Fruit fly (Drosophila melanogaster) whole organism, wandering third instar larva: Measurements from ENCODE around the gene CG44838.

Experiments used
- Abd-B ChIP-seq: fragments of >200 bp; optimal IDR thresholded peaks from 2 replicates; lab custom pipeline; 2017; ENCODE audit warnings: missing biosample characterization, missing genetic modification characterization
- CG32264 ChIP-seq: fragments of 200-800 bp; sonication (Bioruptor generic); optimal IDR thresholded peaks from 2 replicates; lab custom pipeline; 2016; ENCODE audit warnings: missing biosample characterization, missing genetic modification characterization
- CG9705 ChIP-seq: fragments of 200-800 bp; sonication (Bioruptor generic); optimal IDR thresholded peaks from 2 replicates; lab custom pipeline; 2018; ENCODE audit warnings: missing biosample characterization, mild to moderate bottlenecking, missing genetic modification characterization
- CrebA ChIP-seq: fragments of 200-800 bp; sonication (Bioruptor generic); optimal IDR thresholded peaks from 2 replicates; lab custom pipeline; 2016; ENCODE audit warnings: missing biosample characterization, mild to moderate bottlenecking, missing genetic modification characterization, borderline replicate concordance
- Dfd ChIP-seq: fragments of >200 bp; optimal IDR thresholded peaks from 2 replicates; lab custom pipeline; 2017; ENCODE audit warnings: missing biosample characterization, missing genetic modification characterization
- Dif ChIP-seq: fragments of 200-275, 200-300 bp; sonication (Bioruptor generic); optimal IDR thresholded peaks from 2 replicates; lab custom pipeline; 2018; ENCODE audit warnings: missing biosample characterization, missing genetic modification characterization; ENCODE audit not compliant: partially characterized antibody
- GATAd ChIP-seq: sonication (Bioruptor generic); optimal IDR thresholded peaks from 2 replicates; lab custom pipeline; 2016; ENCODE audit warnings: missing biosample characterization, missing genetic modification characterization
- HLH106 ChIP-seq: fragments of 200-800 bp; optimal IDR thresholded peaks from 3 replicates; lab custom pipeline; 2019; ENCODE audit warnings: missing biosample characterization, mild to moderate bottlenecking, missing genetic modification characterization, moderate library complexity
- Hnf4 ChIP-seq: fragments of 200-800 bp; sonication (Bioruptor generic); optimal IDR thresholded peaks from 2 replicates; lab custom pipeline; 2016; ENCODE audit warnings: missing biosample characterization, mild to moderate bottlenecking, missing genetic modification characterization
- Hr78 ChIP-seq: fragments of >200 bp; optimal IDR thresholded peaks from 2 replicates; lab custom pipeline; 2017; ENCODE audit warnings: missing biosample characterization, missing genetic modification characterization
- Hr83 ChIP-seq: fragments of 200-300 bp; sonication (Bioruptor generic); optimal IDR thresholded peaks from 2 replicates; lab custom pipeline; 2016; ENCODE audit warnings: missing biosample characterization, mild to moderate bottlenecking, missing genetic modification characterization, moderate library complexity; ENCODE audit not compliant: poor library complexity, severe bottlenecking
- Jra ChIP-seq: sonication (Bioruptor generic); optimal IDR thresholded peaks from 2 replicates; lab custom pipeline; 2016; ENCODE audit warnings: missing biosample characterization, missing genetic modification characterization
- Mio ChIP-seq: sonication (Bioruptor generic); optimal IDR thresholded peaks from 2 replicates; lab custom pipeline; 2016; ENCODE audit warnings: missing biosample characterization, missing genetic modification characterization
- Myc ChIP-seq: fragments of >200 bp; optimal IDR thresholded peaks from 2 replicates; lab custom pipeline; 2017
- N ChIP-seq: fragments of >200 bp; optimal IDR thresholded peaks from 2 replicates; lab custom pipeline; 2018; ENCODE audit warnings: missing biosample characterization, missing external identifiers, missing genetic modification characterization
- OdsH ChIP-seq: fragments of 200-800 bp; sonication (Bioruptor generic); optimal IDR thresholded peaks from 2 replicates; lab custom pipeline; 2016; ENCODE audit warnings: missing biosample characterization, mild to moderate bottlenecking, missing genetic modification characterization
- Rel ChIP-seq, 2 experiments: fragments of 200-800 bp; sonication (Bioruptor generic) in 1 of 2; optimal IDR thresholded peaks; 2 replicates in 1 of 2; 3 replicates in 1 of 2; lab custom pipeline; 2016 to 2019; ENCODE audit warnings: mild to moderate bottlenecking in 2 of 2, missing biosample characterization in 2 of 2, missing genetic modification characterization in 2 of 2, moderate library complexity in 1 of 2
- Sp1 ChIP-seq: fragments of 200-800 bp; sonication (Bioruptor generic); optimal IDR thresholded peaks from 3 replicates; lab custom pipeline; 2019; ENCODE audit warnings: missing biosample characterization, mild to moderate bottlenecking, missing genetic modification characterization, moderate library complexity
- Vsx2 ChIP-seq: fragments of 200-300, 225-300 bp; sonication (Bioruptor generic); optimal IDR thresholded peaks from 2 replicates; lab custom pipeline; 2018; ENCODE audit warnings: missing biosample characterization, missing genetic modification characterization; ENCODE audit not compliant: partially characterized antibody
- br ChIP-seq: fragments of 200-800 bp; sonication (Bioruptor generic); optimal IDR thresholded peaks from 2 replicates; lab custom pipeline; 2016; ENCODE audit warnings: missing biosample characterization, missing genetic modification characterization
- brk ChIP-seq: fragments of 200-800 bp; sonication (Bioruptor generic); optimal IDR thresholded peaks from 2 replicates; lab custom pipeline; 2016; ENCODE audit warnings: missing biosample characterization, mild to moderate bottlenecking, missing genetic modification characterization
- dl ChIP-seq, 2 experiments: fragments of 175-275, 200-275 bp in 1 of 2; fragments of 200-275 bp in 1 of 2; sonication (Bioruptor generic); optimal IDR thresholded peaks; lab custom pipeline; 2018; ENCODE audit warnings: mild to moderate bottlenecking in 2 of 2, missing biosample characterization in 2 of 2, missing genetic modification characterization in 2 of 2, moderate library complexity in 2 of 2; ENCODE audit not compliant: partially characterized antibody in 2 of 2, insufficient read depth in 1 of 2
- dmrt93B ChIP-seq: fragments of 200-800 bp; sonication (Bioruptor generic); optimal IDR thresholded peaks from 2 replicates; lab custom pipeline; 2018; ENCODE audit warnings: missing biosample characterization, mild to moderate bottlenecking, missing genetic modification characterization
- dsf ChIP-seq: sonication (Bioruptor generic); optimal IDR thresholded peaks from 2 replicates; lab custom pipeline; 2016; ENCODE audit warnings: missing biosample characterization, missing genetic modification characterization, borderline replicate concordance
- ey ChIP-seq: fragments of 200-800 bp; sonication (Bioruptor generic); optimal IDR thresholded peaks from 2 replicates; lab custom pipeline; 2016; ENCODE audit warnings: missing biosample characterization, missing genetic modification characterization
- foxo ChIP-seq, 2 experiments: fragments of 200-800 bp; sonication (Bioruptor generic); optimal IDR thresholded peaks; 2 replicates in 1 of 2; 3 replicates in 1 of 2; lab custom pipeline; 2016 to 2017; ENCODE audit warnings: missing biosample characterization in 2 of 2, missing genetic modification characterization in 2 of 2
- fru ChIP-seq: fragments of 200-800 bp; sonication (Bioruptor generic); optimal IDR thresholded peaks from 3 replicates; lab custom pipeline; 2016; ENCODE audit warnings: missing biosample characterization, mild to moderate bottlenecking, missing genetic modification characterization
- h ChIP-seq: fragments of 200-800 bp; sonication (Bioruptor generic); optimal IDR thresholded peaks from 3 replicates; lab custom pipeline; 2016; ENCODE audit warnings: missing biosample characterization, mild to moderate bottlenecking, missing genetic modification characterization
- jim ChIP-seq: fragments of 175-275, 200-325 bp; sonication (Bioruptor generic); optimal IDR thresholded peaks from 2 replicates; lab custom pipeline; 2016; ENCODE audit warnings: missing biosample characterization, mild to moderate bottlenecking, missing genetic modification characterization
- lola ChIP-seq: fragments of >200 bp; optimal IDR thresholded peaks from 2 replicates; lab custom pipeline; 2017; ENCODE audit warnings: missing biosample characterization, missing genetic modification characterization
- pan ChIP-seq: fragments of >200 bp; optimal IDR thresholded peaks from 2 replicates; lab custom pipeline; 2017
- psq ChIP-seq: fragments of 200-800 bp; sonication (Bioruptor generic); optimal IDR thresholded peaks from 3 replicates; lab custom pipeline; 2017; ENCODE audit warnings: missing biosample characterization, mild to moderate bottlenecking, missing genetic modification characterization, moderate library complexity
- rgr ChIP-seq: fragments of 200-800 bp; sonication (Bioruptor generic); optimal IDR thresholded peaks from 3 replicates; lab custom pipeline; 2016; ENCODE audit warnings: missing biosample characterization, mild to moderate bottlenecking, missing genetic modification characterization
- sage ChIP-seq: fragments of 200-800 bp; sonication (Bioruptor generic); optimal IDR thresholded peaks from 2 replicates; lab custom pipeline; 2016; ENCODE audit warnings: missing biosample characterization, mild to moderate bottlenecking, missing genetic modification characterization
- sv ChIP-seq: fragments of 200-800 bp; sonication (Bioruptor generic); optimal IDR thresholded peaks from 3 replicates; lab custom pipeline; 2016; ENCODE audit warnings: missing biosample characterization, missing genetic modification characterization
- tai ChIP-seq: sonication (Bioruptor generic); optimal IDR thresholded peaks from 2 replicates; lab custom pipeline; 2016; ENCODE audit warnings: missing biosample characterization, missing genetic modification characterization
- usp ChIP-seq: fragments of >200 bp; optimal IDR thresholded peaks from 2 replicates; lab custom pipeline; 2017; ENCODE audit warnings: missing biosample characterization, missing genetic modification characterization
- woc ChIP-seq: sonication (Bioruptor generic); optimal IDR thresholded peaks from 2 replicates; lab custom pipeline; 2016; ENCODE audit warnings: missing biosample characterization, mild to moderate bottlenecking, missing genetic modification characterization

CG44838 gene

DNA sequence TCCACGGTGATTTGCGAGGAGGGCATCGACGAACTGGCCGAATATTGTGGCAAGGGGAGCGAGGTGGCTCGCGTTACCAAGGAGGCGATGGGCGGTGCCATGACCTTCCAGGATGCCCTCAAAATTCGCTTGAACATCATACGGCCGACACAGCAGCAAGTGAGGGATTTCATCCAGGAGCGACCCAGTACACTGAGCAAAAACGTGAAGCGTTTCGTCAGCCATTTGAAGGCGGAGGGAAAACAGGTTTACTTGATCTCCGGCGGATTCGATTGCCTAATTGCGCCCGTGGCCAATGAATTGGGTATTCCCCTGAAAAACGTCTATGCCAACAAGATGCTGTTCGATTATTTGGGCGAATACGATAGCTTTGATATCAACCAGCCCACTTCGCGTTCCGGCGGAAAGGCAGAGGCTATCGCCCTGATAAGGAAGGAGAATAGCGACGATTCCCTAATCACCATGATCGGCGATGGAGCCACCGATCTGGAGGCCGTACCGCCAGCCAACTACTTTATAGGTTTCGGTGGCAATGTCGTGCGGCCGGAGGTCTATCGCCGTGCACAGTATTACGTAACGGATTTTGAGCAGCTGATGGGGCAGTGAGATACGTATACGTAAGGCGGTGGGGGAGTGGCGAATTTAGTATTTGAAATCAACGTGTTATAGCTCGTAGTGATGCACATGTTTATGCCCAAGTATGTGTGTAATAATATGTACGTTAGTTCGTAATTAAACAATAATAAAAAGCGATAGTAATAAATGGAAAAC is 36.9 kb upstream of the CG44838 start:
- TF ChIP-seq CG32264 (GFP tag; lab: Kevin White, UChicago) (no peak), Rel (GFP tag; optimal IDR thresholded peaks at IDR 0.05; lab: Kevin White, UChicago) (no peak), Rel (tag; optimal IDR thresholded peaks at IDR 0.05; lab: Kevin White, UChicago) (peak; percentile 76)

dm6 chr3L:9424528-9424911 is 36.3 kb upstream of the CG44838 start:
- TF ChIP-seq lola (no peak), dmrt93B (no peak), fru (no peak), tai (GFP tag; lab: Kevin White, UChicago) (no peak), Hr83 (GFP tag; lab: Kevin White, UChicago) (no peak), brk (GFP tag; lab: Kevin White, UChicago) (peak; percentile 62), Abd-B (GFP tag; lab: Kevin White, UChicago) (no peak), OdsH (peak; percentile 8), Jra (no peak), sage (GFP tag; lab: Kevin White, UChicago) (peak; percentile 8), Myc (lab: Kevin White, UChicago) (no peak), rgr (no peak), Hnf4 (no peak), foxo (GFP tag; optimal IDR thresholded peaks at IDR 0.05; lab: Kevin White, UChicago) (peak in 1 of 2 experiments; percentile 14), br (GFP tag; lab: Kevin White, UChicago) (no peak), Vsx2 (GFP tag; lab: Kevin White, UChicago) (no peak), ey (GFP tag; lab: Kevin White, UChicago) (no peak), dl (GFP tag; optimal IDR thresholded peaks at IDR 0.05; lab: Kevin White, UChicago; ENCODE audit: insufficient read depth in 1 of 2, partially characterized antibody in 2 of 2) (no peak), GATAd (GFP tag; lab: Kevin White, UChicago) (no peak), Sp1 (peak; percentile 4)

DNA sequence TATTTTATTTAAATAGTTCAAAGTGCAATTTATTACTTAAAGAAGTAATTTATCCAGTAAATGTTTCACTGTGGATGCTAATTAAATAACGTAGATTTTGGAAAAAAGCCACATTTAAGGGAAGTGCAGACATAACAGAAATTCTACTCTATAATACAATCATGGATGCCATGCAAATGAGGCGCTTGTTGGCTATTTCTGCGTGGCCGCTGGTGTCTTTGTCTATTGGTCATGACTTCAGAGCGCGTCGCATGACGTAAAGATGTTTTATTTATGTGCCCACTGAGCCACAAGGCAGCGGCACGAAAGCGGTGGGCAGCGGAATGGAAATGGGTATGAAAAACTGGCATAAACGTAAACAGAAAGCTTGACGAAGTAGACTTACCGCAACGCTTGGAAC is 35.0 kb upstream of the CG44838 start:
- TF ChIP-seq GATAd (GFP tag; lab: Kevin White, UChicago) (no peak), CG32264 (GFP tag; lab: Kevin White, UChicago) (no peak), jim (GFP tag; lab: Kevin White, UChicago) (no peak), Mio (no peak), CrebA (GFP tag; lab: Kevin White, UChicago) (no peak), psq (GFP tag; lab: Kevin White, UChicago) (no peak), woc (GFP tag; lab: Kevin White, UChicago) (no peak)

dm6 chr3L:9426656-9427294 is 34.1 kb upstream of the CG44838 start, which contains the start of the genes Atat and Shc:
Gene Atat, minus strand, starts transcription at chr3L:9426758.
Gene Shc, plus strand, starts transcription at chr3L:9427010.
- no peak for TF ChIP-seq lola
- TF ChIP-seq CG32264 (GFP tag; lab: Kevin White, UChicago): peak; percentile 97
- peak; percentile 99 for TF ChIP-seq OdsH
- TF ChIP-seq Hr83 (GFP tag; lab: Kevin White, UChicago): peak; percentile 98
- peak; percentile 11 for TF ChIP-seq usp (GFP tag; lab: Kevin White, UChicago)
- peak; percentile 91 for TF ChIP-seq sage (GFP tag; lab: Kevin White, UChicago)
- TF ChIP-seq h (GFP tag; lab: Kevin White, UChicago): peak; percentile 99
- peak; percentile 20 for TF ChIP-seq Myc (lab: Kevin White, UChicago)
- no peak for TF ChIP-seq N (GFP tag; lab: Kevin White, UChicago)
- TF ChIP-seq Dfd: peak; percentile 97
- peak; percentile 98 for TF ChIP-seq Jra
- no peak for TF ChIP-seq dl (GFP tag; optimal IDR thresholded peaks at IDR 0.05; lab: Kevin White, UChicago; ENCODE audit: insufficient read depth in 1 of 2, partially characterized antibody in 2 of 2)
- no peak for TF ChIP-seq Hr78 (GFP tag; lab: Kevin White, UChicago)
- TF ChIP-seq GATAd (GFP tag; lab: Kevin White, UChicago): peak; percentile 97
- no peak for TF ChIP-seq CrebA (GFP tag; lab: Kevin White, UChicago)
- peak; percentile 99 for TF ChIP-seq CG9705 (GFP tag; lab: Kevin White, UChicago)
- TF ChIP-seq HLH106: peak; percentile 99
- no peak for TF ChIP-seq Vsx2 (GFP tag; lab: Kevin White, UChicago)
- TF ChIP-seq Hnf4: peak; percentile 99
- TF ChIP-seq foxo (GFP tag; optimal IDR thresholded peaks at IDR 0.05; lab: Kevin White, UChicago): peak; percentile 91 to 99
- peak; percentile 93 for TF ChIP-seq brk (GFP tag; lab: Kevin White, UChicago)
- peak; percentile 99 for TF ChIP-seq sv
- TF ChIP-seq br (GFP tag; lab: Kevin White, UChicago): peak; percentile 99
- TF ChIP-seq Sp1: peak; percentile 98
- TF ChIP-seq pan (lab: Kevin White, UChicago): no peak
- TF ChIP-seq jim (GFP tag; lab: Kevin White, UChicago): peak; percentile 94
- peak; percentile 99 for TF ChIP-seq rgr
- peak; percentile 97 for TF ChIP-seq dsf
- peak; percentile 99 for TF ChIP-seq fru
- TF ChIP-seq Mio: peak; percentile 94
- peak; percentile 50 for TF ChIP-seq Rel (GFP tag; optimal IDR thresholded peaks at IDR 0.05; lab: Kevin White, UChicago)
- TF ChIP-seq Rel (tag; optimal IDR thresholded peaks at IDR 0.05; lab: Kevin White, UChicago): peak; percentile 91
- peak; percentile 97 for TF ChIP-seq psq (GFP tag; lab: Kevin White, UChicago)
- no peak for TF ChIP-seq Dif
